Fruit fly (Drosophila melanogaster): ENCODE results near the gene Dhc1.
"Not testable (repeated sequence)": the region's sequence is repeated elsewhere in the genome, so short reads cannot be mapped to it uniquely, and the experiment has no call there.

Gene Dhc1

DNA sequence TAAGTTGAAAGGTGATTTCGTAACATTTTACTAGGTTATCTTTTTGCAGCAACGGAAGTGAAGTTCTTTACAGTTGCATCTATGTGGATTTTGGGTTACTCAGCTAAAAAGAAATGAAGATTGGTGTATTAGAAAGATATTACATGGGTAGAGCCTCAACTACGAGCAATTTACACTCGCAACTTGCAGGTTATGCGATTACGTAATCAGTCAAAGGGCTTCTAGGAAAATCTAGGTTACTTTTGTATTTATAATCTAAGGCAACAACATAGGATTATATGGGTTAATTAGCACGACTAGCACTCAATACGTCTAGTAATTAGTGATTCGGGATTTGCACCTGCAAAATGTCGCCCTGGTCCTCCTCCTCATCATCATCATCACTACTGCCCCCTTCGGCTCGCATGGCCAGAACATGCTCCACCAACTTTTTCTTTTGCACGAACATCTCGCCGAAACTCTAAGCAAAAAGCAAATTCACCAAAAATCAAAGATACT is at the start of gene Dhc1:
Gene Dhc1, minus strand, starts transcription at position 448 of the 498 bp plus-strand sequence.
- TF ChIP-seq usp (GFP tag; optimal IDR thresholded peaks at IDR 0.05) (no peak), psq (optimal IDR thresholded peaks at IDR 0.05) (no peak), Dll (optimal IDR thresholded peaks at IDR 0.05) (no peak)

DNA sequence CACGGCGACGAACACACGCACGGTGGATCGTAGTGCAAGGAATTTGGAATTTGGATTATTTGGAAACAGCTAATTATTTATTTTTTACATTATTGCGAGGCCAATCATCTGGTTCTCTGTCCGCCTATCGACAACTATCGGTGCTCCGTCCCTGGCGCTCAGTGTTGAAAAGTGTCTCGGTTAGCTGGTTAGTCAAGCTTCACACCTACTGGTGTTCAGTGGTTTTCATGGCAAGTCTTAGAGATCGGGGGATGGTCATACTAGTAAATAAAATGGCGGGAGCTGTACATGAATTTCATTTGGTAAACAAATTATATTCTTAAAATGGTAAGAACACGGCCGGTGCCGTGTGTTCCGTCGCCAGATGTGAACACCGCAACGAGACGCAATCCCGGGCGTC is 36.4 kb upstream of the Dhc1 start, which contains the start of the genes trbd and dmt:
Gene trbd, minus strand, starts transcription at position 152 of the 400 bp plus-strand sequence.
Gene dmt, plus strand, starts transcription at position 257 of the 400 bp plus-strand sequence.
- TF ChIP-seq usp (GFP tag; optimal IDR thresholded peaks at IDR 0.05) (no peak), EcR (GFP tag; optimal IDR thresholded peaks at IDR 0.05) (no peak), pan (optimal IDR thresholded peaks at IDR 0.05) (no peak), CG8478 (optimal IDR thresholded peaks at IDR 0.05) (no peak), psq (optimal IDR thresholded peaks at IDR 0.05) (no peak), Dll (optimal IDR thresholded peaks at IDR 0.05) (no peak)

- TF ChIP-seq pan (optimal IDR thresholded peaks at IDR 0.05), result no peak
- TF ChIP-seq Dll (optimal IDR thresholded peaks at IDR 0.05), result no peak
- no peak for TF ChIP-seq CG8478 (optimal IDR thresholded peaks at IDR 0.05)
- no peak for TF ChIP-seq EcR (GFP tag; optimal IDR thresholded peaks at IDR 0.05)
- TF ChIP-seq usp (GFP tag; optimal IDR thresholded peaks at IDR 0.05), result no peak
- no peak for TF ChIP-seq psq (optimal IDR thresholded peaks at IDR 0.05)
Measured at dm6 chr3R:9710228-9710627, 35.8 kb upstream of the Dhc1 start.

dm6 chr3R:9705008-9705628 is 30.7 kb upstream of the Dhc1 start, which contains the start of gene Unc-115a:
Unc-115a (minus strand) TSS chr3R:9705417.
- TF ChIP-seq CG8478 (optimal IDR thresholded peaks at IDR 0.05) (no peak), Dll (optimal IDR thresholded peaks at IDR 0.05) (no peak), usp (GFP tag; optimal IDR thresholded peaks at IDR 0.05) (no peak), EcR (GFP tag; optimal IDR thresholded peaks at IDR 0.05) (no peak), psq (optimal IDR thresholded peaks at IDR 0.05) (no peak), pan (optimal IDR thresholded peaks at IDR 0.05) (no peak)

DNA sequence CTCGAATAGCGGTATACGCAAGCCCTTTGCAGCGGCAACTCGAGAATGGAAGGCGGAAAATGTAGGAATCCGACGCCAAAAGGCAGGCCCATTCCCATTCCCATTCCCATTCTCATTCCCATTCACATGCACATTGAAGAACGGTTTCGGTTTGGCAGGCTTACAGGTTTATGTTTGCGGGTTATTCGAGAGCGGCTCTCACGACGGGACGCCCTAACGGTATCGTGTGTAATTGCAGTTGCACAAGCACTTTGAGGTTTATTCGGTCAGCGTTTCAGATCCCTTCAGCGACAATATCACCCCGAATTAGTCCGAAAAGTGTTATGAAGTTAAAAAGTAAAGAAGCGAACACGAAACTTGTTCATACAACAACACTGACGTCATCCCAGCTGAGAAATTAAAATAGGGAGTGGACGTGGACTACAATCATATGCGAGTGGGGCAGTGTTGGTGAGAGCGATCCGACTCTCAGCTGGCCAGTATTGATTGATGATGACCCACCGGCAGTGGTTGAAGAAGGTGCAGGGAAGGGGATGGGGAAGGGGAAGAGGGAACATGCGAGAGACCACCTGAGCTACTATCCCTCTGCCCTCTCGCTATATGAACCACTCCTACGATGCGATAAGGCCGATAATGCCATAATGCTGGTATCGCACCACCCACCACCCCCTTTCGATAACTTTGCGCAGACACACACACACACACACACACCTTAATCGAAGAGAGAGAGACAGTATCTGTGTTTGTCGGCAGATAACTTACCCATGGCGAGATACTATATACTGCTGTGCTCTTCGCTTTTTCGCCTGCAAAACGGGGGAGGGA is 30.0 kb upstream of the Dhc1 start:
- no peak for TF ChIP-seq psq (optimal IDR thresholded peaks at IDR 0.05)
- peak; percentile 30 for TF ChIP-seq CG8478 (optimal IDR thresholded peaks at IDR 0.05)
- peak; percentile 14 for TF ChIP-seq Dll (optimal IDR thresholded peaks at IDR 0.05)

DNA sequence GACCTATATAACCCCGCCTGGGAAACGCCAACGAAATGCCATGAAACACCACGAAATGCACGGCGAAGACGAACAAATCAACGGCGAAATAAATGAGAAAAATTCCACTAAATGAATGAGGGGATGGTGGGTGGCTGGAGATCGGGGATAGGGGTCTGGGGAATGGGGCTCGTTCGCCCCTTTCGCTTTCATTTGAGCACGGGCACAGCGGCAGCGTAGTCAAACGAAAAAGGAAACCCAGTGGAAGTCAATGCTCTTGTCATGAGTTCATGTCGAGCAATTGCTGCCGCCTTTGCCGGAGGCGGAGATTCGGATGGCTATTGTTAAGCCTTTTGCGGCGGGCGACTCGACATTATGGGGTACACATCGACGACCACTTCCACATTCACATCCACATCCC is 28.8 kb upstream of the Dhc1 start:
- TF ChIP-seq pan (optimal IDR thresholded peaks at IDR 0.05), result no peak
- TF ChIP-seq Dll (optimal IDR thresholded peaks at IDR 0.05), result no peak
- no peak for TF ChIP-seq psq (optimal IDR thresholded peaks at IDR 0.05)
- no peak for TF ChIP-seq EcR (GFP tag; optimal IDR thresholded peaks at IDR 0.05)
- no peak for TF ChIP-seq CG8478 (optimal IDR thresholded peaks at IDR 0.05)
- TF ChIP-seq usp (GFP tag; optimal IDR thresholded peaks at IDR 0.05), result no peak

DNA sequence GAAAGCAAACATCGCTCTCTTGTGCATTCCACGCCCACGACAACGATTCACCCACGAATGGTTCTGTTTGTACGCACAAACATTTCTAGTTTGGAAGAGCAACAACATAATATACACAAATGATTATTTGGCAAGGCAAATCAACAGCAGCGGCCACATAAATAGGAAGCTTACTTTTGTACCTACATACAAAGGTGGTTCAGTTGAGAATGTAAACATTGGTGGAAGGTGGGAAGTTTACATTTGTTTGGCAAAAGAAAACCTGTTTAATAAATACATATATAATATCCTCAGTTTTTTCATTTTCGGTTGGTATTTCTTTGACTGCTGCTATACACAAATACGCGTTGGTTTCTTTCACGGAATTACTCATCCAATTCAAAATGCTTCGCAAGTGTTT is 28.1 kb upstream of the Dhc1 start:
- TF ChIP-seq CG8478 (optimal IDR thresholded peaks at IDR 0.05) (no peak), psq (optimal IDR thresholded peaks at IDR 0.05) (no peak)

dm6 chr3R:9701897-9702296 is 27.5 kb upstream of the Dhc1 start:
- TF ChIP-seq pan (optimal IDR thresholded peaks at IDR 0.05), result no peak
- TF ChIP-seq Dll (optimal IDR thresholded peaks at IDR 0.05), result no peak
- TF ChIP-seq CG8478 (optimal IDR thresholded peaks at IDR 0.05), result no peak
- no peak for TF ChIP-seq EcR (GFP tag; optimal IDR thresholded peaks at IDR 0.05)
- TF ChIP-seq usp (GFP tag; optimal IDR thresholded peaks at IDR 0.05), result no peak
- TF ChIP-seq psq (optimal IDR thresholded peaks at IDR 0.05), result no peak

dm6 chr3R:9701148-9701703 is 26.8 kb upstream of the Dhc1 start:
- TF ChIP-seq EcR (GFP tag; optimal IDR thresholded peaks at IDR 0.05), result no peak
- TF ChIP-seq Dll (optimal IDR thresholded peaks at IDR 0.05), result no peak
- no peak for TF ChIP-seq CG8478 (optimal IDR thresholded peaks at IDR 0.05)

- no peak for TF ChIP-seq Dll (optimal IDR thresholded peaks at IDR 0.05)
- no peak for TF ChIP-seq pan (optimal IDR thresholded peaks at IDR 0.05)
- TF ChIP-seq CG8478 (optimal IDR thresholded peaks at IDR 0.05), result no peak
- no peak for TF ChIP-seq EcR (GFP tag; optimal IDR thresholded peaks at IDR 0.05)
- no peak for TF ChIP-seq psq (optimal IDR thresholded peaks at IDR 0.05)
- TF ChIP-seq usp (GFP tag; optimal IDR thresholded peaks at IDR 0.05), result no peak
Measured at dm6 chr3R:9700513-9700912, 26.1 kb upstream of the Dhc1 start.

DNA sequence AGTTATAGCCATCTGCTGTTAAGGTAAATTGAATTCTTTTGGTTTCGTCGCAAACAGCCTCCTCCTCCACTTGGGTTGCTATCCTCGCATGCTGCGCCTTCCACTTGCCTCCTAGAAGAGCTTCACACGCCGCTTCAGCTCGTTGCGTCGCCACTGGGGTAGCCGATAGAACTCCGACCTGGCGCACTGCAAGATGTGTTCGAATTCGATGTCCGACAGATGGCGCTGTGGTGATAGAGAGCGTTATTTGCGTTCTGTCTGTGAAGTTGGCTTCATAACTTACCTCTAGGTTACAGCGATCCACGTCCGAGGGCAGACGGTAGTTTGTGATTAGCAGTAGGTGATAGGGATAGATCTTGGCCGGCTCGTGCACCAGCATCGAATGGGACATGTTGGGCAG is 20.6 kb upstream of the Dhc1 start:
- TF ChIP-seq pan (optimal IDR thresholded peaks at IDR 0.05) (no peak), psq (optimal IDR thresholded peaks at IDR 0.05) (no peak), usp (GFP tag; optimal IDR thresholded peaks at IDR 0.05) (no peak)

dm6 chr3R:9692675-9693129 is 18.3 kb upstream of the Dhc1 start, which contains the start of the genes Unc-115b, p24-2 and CG32939:
Unc-115b (minus strand) TSS chr3R:9692775.
p24-2 (minus strand) TSS chr3R:9692794.
CG32939 (plus strand) TSS chr3R:9693079.
- not testable (repeated sequence) for TF ChIP-seq usp (GFP tag; optimal IDR thresholded peaks at IDR 0.05); EcR (GFP tag; optimal IDR thresholded peaks at IDR 0.05); pan (optimal IDR thresholded peaks at IDR 0.05)
